Fruit fly (Drosophila melanogaster): Measurements from ENCODE around the gene CG42556.

CG42556 gene

dm6 chr2L:16902003-16902402 is 12.3 kb downstream of the CG42556 start, which contains the start of gene CG12288:
Gene CG12288, minus strand, starts transcription at chr2L:16902218.
- TF ChIP-seq CG17801 (GFP tag; optimal IDR thresholded peaks at IDR 0.05; ENCODE audit: partially characterized antibody), result no peak

dm6 chr2L:16909290-16909689 is 19.6 kb downstream of the CG42556 start:
- TF ChIP-seq CG17801 (GFP tag; optimal IDR thresholded peaks at IDR 0.05; ENCODE audit: partially characterized antibody), result no peak

- TF ChIP-seq CG17801 (GFP tag; optimal IDR thresholded peaks at IDR 0.05; ENCODE audit: partially characterized antibody), result no peak
Measured at dm6 chr2L:16910177-16910576, 20.5 kb downstream of the CG42556 start, which contains the start of gene ApepP. Gene ApepP, minus strand, starts transcription at chr2L:16910418.

- no peak for TF ChIP-seq CG17801 (GFP tag; optimal IDR thresholded peaks at IDR 0.05; ENCODE audit: partially characterized antibody)
Measured at dm6 chr2L:16921825-16922224, 32.1 kb downstream of the CG42556 start.
